Worm (Caenorhabditis elegans) whole organism, late embryonic: ENCODE results near the gene F55A11.1.

Experiments
- K02D7.2 ChIP-seq: sonication (generic microtip); optimal IDR thresholded peaks from 2 replicates; lab custom pipeline; 2017; ENCODE audit warnings: mild to moderate bottlenecking, missing genetic modification characterization, missing compliant biosample characterization
- ama-1 ChIP-seq: fragments of 150-350 bp; optimal IDR thresholded peaks from 2 replicates; lab custom pipeline; 2014
- ceh-14 ChIP-seq: sonication (generic microtip); optimal IDR thresholded peaks from 2 replicates; lab custom pipeline; 2016; ENCODE audit warnings: missing genotype, missing genetic modification characterization, missing compliant biosample characterization
- ceh-30 ChIP-seq: fragments of 150-350 bp; optimal IDR thresholded peaks from 2 replicates; lab custom pipeline; 2014; ENCODE audit warnings: missing biosample characterization, missing genetic modification characterization
- elt-2 ChIP-seq: sonication (generic microtip); optimal IDR thresholded peaks from 2 replicates; lab custom pipeline; 2016; ENCODE audit warnings: missing genetic modification reagents, missing genetic modification characterization, missing compliant biosample characterization
- ets-4 ChIP-seq: sonication (generic microtip); optimal IDR thresholded peaks from 2 replicates; lab custom pipeline; 2016; ENCODE audit warnings: missing genetic modification characterization, missing compliant biosample characterization
- hlh-6 ChIP-seq: sonication (generic microtip); optimal IDR thresholded peaks from 2 replicates; lab custom pipeline; 2016; ENCODE audit warnings: missing genotype, missing genetic modification characterization, missing compliant biosample characterization
- lin-11 ChIP-seq: fragments of 200-800 bp; sonication (Bioruptor generic); optimal IDR thresholded peaks from 2 replicates; lab custom pipeline; 2018; ENCODE audit warnings: mild to moderate bottlenecking, missing genetic modification characterization, missing compliant biosample characterization
- nhr-11 ChIP-seq: fragments of 150-350 bp; optimal IDR thresholded peaks from 2 replicates; lab custom pipeline; 2014; ENCODE audit warnings: missing biosample characterization, missing genetic modification characterization
- pag-3 ChIP-seq: sonication (generic microtip); optimal IDR thresholded peaks from 2 replicates; lab custom pipeline; 2016; ENCODE audit warnings: missing compliant biosample characterization, missing genetic modification characterization, borderline replicate concordance

DNA sequence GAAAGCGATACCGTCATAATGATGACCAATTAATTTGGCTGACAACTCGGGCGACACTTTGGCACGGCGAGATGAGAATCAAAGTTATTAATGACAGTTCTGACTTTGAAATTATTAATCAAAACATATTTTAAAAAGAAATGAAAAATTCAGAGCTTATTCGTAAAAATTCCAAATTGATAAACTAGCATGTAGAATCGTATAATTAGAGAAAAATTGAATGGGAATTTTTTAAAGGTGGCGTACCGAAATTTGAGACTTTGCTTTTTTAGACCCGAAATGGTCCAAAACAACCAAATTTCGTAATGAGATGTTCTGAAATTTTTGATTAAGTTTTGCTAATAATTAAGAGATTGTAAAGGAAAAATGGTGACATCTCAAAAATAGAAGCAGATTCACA, 38.2 kb downstream of the F55A11.1 start, which contains the start of gene daf-11:
- TF ChIP-seq ets-4 (tag; lab: Kevin White, UChicago) (no peak), elt-2 (no peak), ama-1 (lab: Kevin White, UChicago) (no peak), nhr-11 (tag; lab: Kevin White, UChicago) (no peak), ceh-14 (no peak), ceh-30 (tag; lab: Kevin White, UChicago) (no peak), hlh-6 (tag; lab: Kevin White, UChicago) (no peak), K02D7.2 (tag; lab: Kevin White, UChicago) (no peak), lin-11 (tag; lab: Kevin White, UChicago) (no peak), pag-3 (tag; lab: Kevin White, UChicago) (no peak)
